Fruit fly (Drosophila melanogaster) whole organism, embryonic: ENCODE results near the gene CG42833.

ENCODE experiments used
- Bteb2 ChIP-seq: fragments of 200-800 bp; sonication (Bioruptor generic); optimal IDR thresholded peaks from 2 replicates; lab custom pipeline; 2016; ENCODE audit warnings: missing biosample characterization, missing genetic modification characterization
- CG10543 ChIP-seq: fragments of 200-800 bp; sonication (Bioruptor generic); optimal IDR thresholded peaks from 3 replicates; lab custom pipeline; 2017; ENCODE audit warnings: missing biosample characterization, mild to moderate bottlenecking, missing genetic modification characterization, moderate library complexity
- CG10565 ChIP-seq: fragments of 200-800 bp; sonication (Bioruptor generic); optimal IDR thresholded peaks from 3 replicates; lab custom pipeline; 2016; ENCODE audit warnings: missing biosample characterization, mild to moderate bottlenecking, missing genetic modification characterization
- CG13123 ChIP-seq: fragments of 200-800 bp; sonication (Bioruptor generic); optimal IDR thresholded peaks from 2 replicates; lab custom pipeline; 2016; ENCODE audit warnings: missing biosample characterization, missing genetic modification characterization
- CG13296 ChIP-seq: fragments of 200-800 bp; sonication (Bioruptor generic); optimal IDR thresholded peaks from 3 replicates; lab custom pipeline; 2018; ENCODE audit warnings: missing biosample characterization, mild to moderate bottlenecking, missing genetic modification characterization
- CG13775 ChIP-seq: fragments of 200-800 bp; sonication (Bioruptor generic); optimal IDR thresholded peaks from 3 replicates; lab custom pipeline; 2017; ENCODE audit warnings: missing biosample characterization, mild to moderate bottlenecking, missing genetic modification characterization
- CG14965 ChIP-seq: fragments of 200-800 bp; sonication (Bioruptor generic); optimal IDR thresholded peaks from 2 replicates; lab custom pipeline; 2016; ENCODE audit warnings: missing biosample characterization, missing genetic modification characterization, borderline replicate concordance
- CG15601 ChIP-seq: fragments of 200-800 bp; sonication (Bioruptor generic); optimal IDR thresholded peaks from 3 replicates; lab custom pipeline; 2019; ENCODE audit warnings: missing biosample characterization, mild to moderate bottlenecking, missing genetic modification characterization, moderate library complexity
- CG1647 ChIP-seq: fragments of 200-800 bp; sonication (Bioruptor generic); optimal IDR thresholded peaks from 3 replicates; lab custom pipeline; 2016; ENCODE audit warnings: missing biosample characterization, missing genetic modification characterization
- CG16813 ChIP-seq: fragments of 200-800 bp; sonication (Bioruptor generic); IDR thresholded peaks from 3 replicates; pipeline ENCODE4 v1.3.6; 2022; ENCODE audit warnings: missing biosample characterization, missing genetic modification characterization; ENCODE audit not compliant: partially characterized antibody
- CG16815 ChIP-seq: fragments of 200-800 bp; sonication (Bioruptor generic); optimal IDR thresholded peaks from 3 replicates; lab custom pipeline; 2017; ENCODE audit warnings: missing biosample characterization, mild to moderate bottlenecking, missing genetic modification characterization
- CG2120 ChIP-seq: fragments of 200-800 bp; sonication (Bioruptor generic); optimal IDR thresholded peaks from 3 replicates; lab custom pipeline; 2016; ENCODE audit warnings: missing biosample characterization, missing genetic modification characterization
- CG30020 ChIP-seq: fragments of 200-800 bp; optimal IDR thresholded peaks from 2 replicates; lab custom pipeline; 2019; ENCODE audit warnings: missing biosample characterization, mild to moderate bottlenecking, missing genetic modification characterization, moderate library complexity
- CG3065 ChIP-seq: fragments of 200-800 bp; sonication (Bioruptor generic); optimal IDR thresholded peaks from 2 replicates; lab custom pipeline; 2016; ENCODE audit warnings: missing biosample characterization, missing genetic modification characterization
- CG4404 ChIP-seq: fragments of 200-800 bp; sonication (Bioruptor generic); IDR thresholded peaks from 2 replicates; pipeline ENCODE4 v1.3.6; 2022; ENCODE audit warnings: missing biosample characterization, missing genetic modification characterization
- CG5953 ChIP-seq: fragments of 200-800 bp; sonication (Bioruptor generic); IDR thresholded peaks from 2 replicates; pipeline ENCODE4 v1.3.6; 2022; ENCODE audit warnings: missing biosample characterization, missing genetic modification characterization
- CG6254 ChIP-seq: fragments of 200-800 bp; sonication (Bioruptor generic); optimal IDR thresholded peaks from 3 replicates; lab custom pipeline; 2017; ENCODE audit warnings: mild to moderate bottlenecking, missing biosample characterization, missing genetic modification reagents, missing genetic modification characterization
- CG8089 ChIP-seq: fragments of 200-800 bp; sonication (Bioruptor generic); optimal IDR thresholded peaks from 3 replicates; lab custom pipeline; 2016; ENCODE audit warnings: missing biosample characterization, missing genetic modification characterization
- CG8290 ChIP-seq, 3 experiments: fragments of 200-800 bp; sonication (Bioruptor generic); optimal IDR thresholded peaks; 2 replicates each; lab custom pipeline; 2016 to 2019; ENCODE audit warnings: missing biosample characterization in 3 of 3, missing genetic modification characterization in 3 of 3, mild to moderate bottlenecking in 2 of 3, moderate library complexity in 1 of 3
- CG8359 ChIP-seq: fragments of 200-800 bp; sonication (Bioruptor generic); optimal IDR thresholded peaks from 2 replicates; lab custom pipeline; 2017; ENCODE audit warnings: missing biosample characterization, mild to moderate bottlenecking, missing genetic modification characterization, borderline replicate concordance
- CG9437 ChIP-seq: fragments of 200-800 bp; sonication (Bioruptor generic); optimal IDR thresholded peaks from 2 replicates; lab custom pipeline; 2018; ENCODE audit warnings: missing biosample characterization, mild to moderate bottlenecking, missing genetic modification characterization
- CoRest ChIP-seq: fragments of 200-800 bp; sonication (Bioruptor generic); optimal IDR thresholded peaks from 3 replicates; lab custom pipeline; 2018; ENCODE audit warnings: missing biosample characterization, mild to moderate bottlenecking, missing genetic modification characterization, moderate library complexity
- Dek ChIP-seq: fragments of 200-800 bp; sonication (Bioruptor generic); optimal IDR thresholded peaks from 3 replicates; lab custom pipeline; 2019; ENCODE audit warnings: missing biosample characterization, mild to moderate bottlenecking, missing genetic modification characterization, moderate library complexity
- E2f1 ChIP-seq: fragments of 200-800 bp; sonication (Bioruptor generic); IDR thresholded peaks from 2 replicates; pipeline ENCODE4 v1.3.6; 2022; ENCODE audit warnings: missing biosample characterization, missing genetic modification characterization
- Hr78 ChIP-seq, 2 experiments: fragments of 200-800 bp in 1 of 2; fragments of >200 bp in 1 of 2; sonication (Bioruptor generic) in 1 of 2; optimal IDR thresholded peaks; 2 replicates each; lab custom pipeline; 2017 to 2019; ENCODE audit warnings: missing biosample characterization in 2 of 2, missing genetic modification characterization in 2 of 2, mild to moderate bottlenecking in 1 of 2, moderate library complexity in 1 of 2
- Med ChIP-seq: fragments of 200-800 bp; sonication (Bioruptor generic); peaks from one replicate; lab custom pipeline; 2016; ENCODE audit warnings: missing biosample characterization, missing genetic modification characterization, mild to moderate bottlenecking, inconsistent platforms, moderate library complexity
- Nf-YB ChIP-seq: fragments of 200-800 bp; sonication (Bioruptor generic); optimal IDR thresholded peaks from 3 replicates; lab custom pipeline; 2019; ENCODE audit warnings: missing biosample characterization, mild to moderate bottlenecking, missing genetic modification characterization, moderate library complexity
- Six4 ChIP-seq: fragments of 200-800 bp; sonication (Bioruptor generic); optimal IDR thresholded peaks from 2 replicates; lab custom pipeline; 2016; ENCODE audit warnings: missing biosample characterization, missing genetic modification characterization
- Tbp ChIP-seq: fragments of >200 bp; optimal IDR thresholded peaks from 2 replicates; lab custom pipeline; 2018; ENCODE audit warnings: missing biosample characterization, missing genetic modification characterization
- cg ChIP-seq: fragments of 200-800 bp; sonication (Bioruptor generic); optimal IDR thresholded peaks from 3 replicates; lab custom pipeline; 2019; ENCODE audit warnings: missing biosample characterization, mild to moderate bottlenecking, missing genetic modification characterization, moderate library complexity
- dmrt99B ChIP-seq: fragments of 200-800 bp; sonication (Bioruptor generic); optimal IDR thresholded peaks from 2 replicates; lab custom pipeline; 2018; ENCODE audit warnings: missing biosample characterization, mild to moderate bottlenecking, missing genetic modification characterization, moderate library complexity
- dysf ChIP-seq: fragments of 200-800 bp; sonication (Bioruptor generic); IDR thresholded peaks from 3 replicates; pipeline ENCODE4 v1.3.6; 2022; ENCODE audit warnings: missing biosample characterization, missing genetic modification characterization
- grn ChIP-seq: fragments of 200-800 bp; sonication (Bioruptor generic); optimal IDR thresholded peaks from 3 replicates; lab custom pipeline; 2017; ENCODE audit warnings: missing biosample characterization, missing genetic modification characterization
- gt ChIP-seq: fragments of 200-800 bp; sonication (Bioruptor generic); IDR thresholded peaks from 2 replicates; pipeline ENCODE4 v1.3.6; 2022; ENCODE audit warnings: missing biosample characterization, missing genetic modification characterization
- ham ChIP-seq: fragments of 200-800 bp; sonication (Bioruptor generic); IDR thresholded peaks from 2 replicates; pipeline ENCODE4 v1.3.6; 2022; ENCODE audit warnings: missing biosample characterization, missing genetic modification characterization
- hth ChIP-seq: fragments of >200 bp; optimal IDR thresholded peaks from 2 replicates; lab custom pipeline; 2017; ENCODE audit warnings: inconsistent platforms
- ind ChIP-seq: fragments of 200-800 bp; sonication (Bioruptor generic); optimal IDR thresholded peaks from 3 replicates; lab custom pipeline; 2016; ENCODE audit warnings: missing biosample characterization, missing genetic modification characterization
- kay ChIP-seq: fragments of 200-800 bp; sonication (Bioruptor generic); optimal IDR thresholded peaks from 2 replicates; lab custom pipeline; 2016; ENCODE audit warnings: missing biosample characterization, missing genetic modification characterization
- klu ChIP-seq: fragments of 200-800 bp; sonication (Bioruptor generic); IDR thresholded peaks from 2 replicates; pipeline ENCODE4 v1.3.6; 2022; ENCODE audit warnings: missing biosample characterization, missing genetic modification characterization
- knrl ChIP-seq: fragments of 200-800 bp; sonication (Bioruptor generic); IDR thresholded peaks from 3 replicates; pipeline ENCODE4 v1.3.6; 2022; ENCODE audit warnings: missing biosample characterization, missing genetic modification characterization; ENCODE audit not compliant: partially characterized antibody
- nom ChIP-seq: fragments of 200-800 bp; sonication (Bioruptor generic); optimal IDR thresholded peaks from 2 replicates; lab custom pipeline; 2017; ENCODE audit warnings: missing biosample characterization, missing genetic modification characterization, mild to moderate bottlenecking, moderate library complexity, missing genetic modification reagents
- pho ChIP-seq: fragments of 200-800 bp; sonication (Bioruptor generic); optimal IDR thresholded peaks from 2 replicates; lab custom pipeline; 2016; ENCODE audit warnings: missing biosample characterization, missing genetic modification characterization
- pzg ChIP-seq: fragments of 200-800 bp; sonication (Bioruptor generic); optimal IDR thresholded peaks from 3 replicates; lab custom pipeline; 2018; ENCODE audit warnings: missing biosample characterization, mild to moderate bottlenecking, missing genetic modification characterization, moderate library complexity
- stc ChIP-seq: fragments of 200-800 bp; sonication (Bioruptor generic); IDR thresholded peaks from 2 replicates; pipeline ENCODE4 v1.3.6; 2022; ENCODE audit warnings: missing biosample characterization, missing genetic modification characterization
- sug ChIP-seq: fragments of 200-800 bp; optimal IDR thresholded peaks from 2 replicates; lab custom pipeline; 2019; ENCODE audit warnings: missing biosample characterization, mild to moderate bottlenecking, missing genetic modification characterization, moderate library complexity
- tll ChIP-seq, 2 experiments: fragments of 200-800 bp in 1 of 2; fragments of >200 bp in 1 of 2; sonication (Bioruptor generic) in 1 of 2; optimal IDR thresholded peaks; 2 replicates each; lab custom pipeline; 2017 to 2019; ENCODE audit warnings: missing biosample characterization in 2 of 2, missing genetic modification characterization in 2 of 2, mild to moderate bottlenecking in 1 of 2, moderate library complexity in 1 of 2
- trem ChIP-seq: fragments of 200-800 bp; optimal IDR thresholded peaks from 3 replicates; lab custom pipeline; 2019; ENCODE audit warnings: missing biosample characterization, mild to moderate bottlenecking, missing genetic modification characterization, moderate library complexity
- vvl ChIP-seq: fragments of 200-800 bp; sonication (Bioruptor generic); IDR thresholded peaks from 2 replicates; pipeline ENCODE4 v1.3.6; 2022; ENCODE audit warnings: missing biosample characterization, missing genetic modification characterization

The CG42833 gene

DNA sequence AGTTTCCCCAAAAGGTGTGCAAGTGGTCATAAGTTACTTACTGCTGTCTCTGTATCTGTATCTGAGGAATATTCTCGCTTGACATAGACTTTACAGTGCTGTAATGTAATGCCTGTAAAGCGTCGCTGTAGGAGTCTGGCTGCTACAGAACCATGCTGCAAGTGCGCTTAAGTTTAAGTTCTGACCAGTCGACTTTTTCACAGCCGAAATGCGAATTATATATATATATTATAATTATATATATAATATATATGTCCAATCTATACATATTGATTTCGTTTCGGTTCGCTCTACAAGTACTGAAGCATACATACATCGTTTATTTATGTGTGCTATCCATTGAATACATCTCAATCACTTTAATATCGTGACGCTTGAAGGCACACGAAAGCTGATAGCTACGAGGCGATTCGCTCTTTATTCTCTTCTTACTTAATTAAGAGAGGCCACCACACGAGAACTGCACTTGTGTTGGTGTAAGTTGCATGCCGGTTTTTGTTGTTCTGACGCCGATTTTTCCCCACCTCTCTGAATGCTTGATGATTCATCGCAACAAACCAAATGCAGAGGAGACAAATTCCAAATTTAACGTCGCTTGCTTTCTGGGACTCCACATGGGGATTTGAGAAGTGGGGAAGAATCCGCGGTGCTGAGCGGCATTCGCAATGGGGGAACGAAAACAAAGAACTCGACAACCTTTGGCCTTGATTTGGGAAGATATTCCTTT, 13.4 kb upstream of the CG42833 start (continued):
- TF ChIP-seq CG10543 (GFP tag; lab: Kevin White, UChicago) (no peak), CG1647 (no peak), klu (GFP tag; lab: Robert Waterston, UW) (no peak), Nf-YB (peak; percentile 6), CG13775 (peak; percentile 37), pho (GFP tag; lab: Kevin White, UChicago) (no peak), nom (GFP tag; lab: Kevin White, UChicago) (peak; percentile 60), Med (GFP tag; lab: Kevin White, UChicago) (peak; percentile 61), stc (GFP tag; lab: Robert Waterston, UW) (0 out of 2 replicates have a peak, but pooled peaks have one; percentile 28), CG3065 (no peak), Six4 (GFP tag; lab: Kevin White, UChicago) (no peak), sug (tag; lab: Kevin White, UChicago) (peak; percentile 56), CG6254 (GFP tag; lab: Kevin White, UChicago) (peak; percentile 1), CG15601 (tag; lab: Kevin White, UChicago) (peak; percentile 61), CG8089 (GFP tag; lab: Kevin White, UChicago) (no peak), trem (tag; lab: Kevin White, UChicago) (peak; percentile 16), CG8290 (GFP tag; optimal IDR thresholded peaks at IDR 0.05; lab: Kevin White, UChicago) (no peak), CG8290 (tag; optimal IDR thresholded peaks at IDR 0.05; lab: Kevin White, UChicago) (no peak), grn (GFP tag; lab: Kevin White, UChicago) (peak; percentile 0), CG13123 (no peak), CG13296 (GFP tag; lab: Kevin White, UChicago) (no peak), ind (GFP tag; lab: Kevin White, UChicago) (no peak), pzg (GFP tag; lab: Kevin White, UChicago) (peak; percentile 7), Tbp (no peak), CG4404 (GFP tag; lab: Robert Waterston, UW) (no peak), gt (GFP tag; lab: Robert Waterston, UW) (no peak), CG14965 (GFP tag; lab: Kevin White, UChicago) (no peak), CG16813 (GFP tag; lab: Robert Waterston, UW) (0 out of 3 replicates have a peak, but pooled peaks have one; percentile 17), CG10565 (no peak), E2f1 (GFP tag; lab: Robert Waterston, UW) (no peak), hth (no peak), dmrt99B (peak; percentile 16), CG16815 (GFP tag; lab: Kevin White, UChicago) (no peak), knrl (GFP tag; lab: Robert Waterston, UW) (0 out of 3 replicates have a peak, but pooled peaks have one; percentile 38), Hr78 (GFP tag; optimal IDR thresholded peaks at IDR 0.05; lab: Kevin White, UChicago) (peak in 1 of 2 experiments; percentile 36), CG30020 (peak; percentile 11), kay (GFP tag; lab: Kevin White, UChicago) (peak; percentile 48), tll (GFP tag; optimal IDR thresholded peaks at IDR 0.05; lab: Kevin White, UChicago) (no peak), CG8359 (peak; percentile 7), dysf (no peak), CG9437 (GFP tag; lab: Kevin White, UChicago) (peak; percentile 24), vvl (GFP tag; lab: Robert Waterston, UW) (0 out of 2 replicates have a peak, but pooled peaks have one; percentile 0), Bteb2 (no peak), CG2120 (GFP tag; lab: Kevin White, UChicago) (no peak), CG5953 (GFP tag; lab: Robert Waterston, UW) (no peak), ham (GFP tag; lab: Robert Waterston, UW) (no peak), CoRest (tag; lab: Kevin White, UChicago) (peak; percentile 65), Dek (tag; lab: Kevin White, UChicago) (peak; percentile 37), cg (GFP tag; lab: Kevin White, UChicago) (peak; percentile 81)
